Fruit fly (Drosophila melanogaster) whole organism, embryonic: ENCODE measurements around the gene Dhc36C.

ENCODE experiments used
- Adf1 ChIP-seq: fragments of 200-800 bp; sonication (Bioruptor generic); IDR thresholded peaks from 2 replicates; pipeline ENCODE4 v1.3.6; 2022; ENCODE audit warnings: missing biosample characterization, missing genetic modification characterization
- Bgb ChIP-seq: fragments of 200-800 bp; sonication (Bioruptor generic); IDR thresholded peaks from 2 replicates; pipeline ENCODE4 v1.3.6; 2022; ENCODE audit warnings: missing biosample characterization, missing genetic modification characterization; ENCODE audit not compliant: partially characterized antibody
- CG10209 ChIP-seq: fragments of 200-800 bp; sonication (Bioruptor generic); optimal IDR thresholded peaks from 3 replicates; lab custom pipeline; 2017; ENCODE audit warnings: missing biosample characterization, mild to moderate bottlenecking, missing genetic modification characterization, missing genetic modification reagents
- CG1024 ChIP-seq: fragments of 200-800 bp; sonication (Bioruptor generic); IDR thresholded peaks from 2 replicates; pipeline ENCODE4 v1.3.6; 2022; ENCODE audit warnings: missing biosample characterization, missing genetic modification characterization
- CG12659 ChIP-seq: fragments of 200-800 bp; sonication (Bioruptor generic); optimal IDR thresholded peaks from 3 replicates; lab custom pipeline; 2017; ENCODE audit warnings: mild to moderate bottlenecking, missing biosample characterization, missing genetic modification reagents, missing genetic modification characterization
- CG13287 ChIP-seq: fragments of 200-800 bp; sonication (Bioruptor generic); IDR thresholded peaks from 2 replicates; pipeline ENCODE4 v1.3.6; 2022; ENCODE audit warnings: missing biosample characterization, missing genetic modification characterization; ENCODE audit not compliant: partially characterized antibody
- CG15269 ChIP-seq: fragments of 200-800 bp; sonication (Bioruptor generic); optimal IDR thresholded peaks from 2 replicates; lab custom pipeline; 2018; ENCODE audit warnings: missing biosample characterization, mild to moderate bottlenecking, missing genetic modification characterization, moderate library complexity
- CG15601 ChIP-seq: fragments of 200-800 bp; sonication (Bioruptor generic); optimal IDR thresholded peaks from 3 replicates; lab custom pipeline; 2019; ENCODE audit warnings: missing biosample characterization, mild to moderate bottlenecking, missing genetic modification characterization, moderate library complexity
- CG17186 ChIP-seq: fragments of 200-800 bp; sonication (Bioruptor generic); optimal IDR thresholded peaks from 3 replicates; lab custom pipeline; 2017; ENCODE audit warnings: missing biosample characterization, missing genetic modification reagents, missing genetic modification characterization
- CG4617 ChIP-seq: fragments of 200-800 bp; sonication (Bioruptor generic); optimal IDR thresholded peaks from 3 replicates; lab custom pipeline; 2016; ENCODE audit warnings: missing biosample characterization, missing genetic modification characterization, borderline replicate concordance
- CG6791 ChIP-seq: fragments of 200-800 bp; sonication (Bioruptor generic); IDR thresholded peaks from 3 replicates; pipeline ENCODE4 v1.3.6; 2022; ENCODE audit warnings: missing biosample characterization, missing genetic modification characterization; ENCODE audit not compliant: partially characterized antibody
- CG7786 ChIP-seq: fragments of 200-800 bp; sonication (Bioruptor generic); optimal IDR thresholded peaks from 2 replicates; lab custom pipeline; 2016; ENCODE audit warnings: missing biosample characterization, missing genetic modification characterization
- CG8290 ChIP-seq, 3 experiments: fragments of 200-800 bp; sonication (Bioruptor generic); optimal IDR thresholded peaks; 2 replicates each; lab custom pipeline; 2016 to 2019; ENCODE audit warnings: missing biosample characterization in 3 of 3, missing genetic modification characterization in 3 of 3, mild to moderate bottlenecking in 2 of 3, moderate library complexity in 1 of 3
- CTCF ChIP-seq: fragments of 200-800 bp; sonication (Bioruptor generic); optimal IDR thresholded peaks from 2 replicates; lab custom pipeline; 2017; ENCODE audit warnings: missing biosample characterization, mild to moderate bottlenecking, missing genetic modification characterization, moderate library complexity
- Deaf1 ChIP-seq: fragments of 200-800 bp; optimal IDR thresholded peaks from 3 replicates; lab custom pipeline; 2019; ENCODE audit warnings: missing biosample characterization, mild to moderate bottlenecking, missing genetic modification characterization, moderate library complexity
- Elba2 ChIP-seq: fragments of 200-800 bp; sonication (Bioruptor generic); optimal IDR thresholded peaks from 3 replicates; lab custom pipeline; 2016; ENCODE audit warnings: missing biosample characterization, missing genetic modification characterization
- HHEX ChIP-seq: fragments of 200-800 bp; sonication (Bioruptor generic); optimal IDR thresholded peaks from 3 replicates; lab custom pipeline; 2017; ENCODE audit warnings: missing biosample characterization, mild to moderate bottlenecking, missing genetic modification characterization, missing genetic modification reagents
- Hr39 ChIP-seq: fragments of >200 bp; optimal IDR thresholded peaks from 2 replicates; lab custom pipeline; 2017
- Myb ChIP-seq: fragments of 200-800 bp; sonication (Bioruptor generic); optimal IDR thresholded peaks from 2 replicates; lab custom pipeline; 2016; ENCODE audit warnings: missing biosample characterization, missing genetic modification characterization
- NC2α ChIP-seq: fragments of 200-800 bp; sonication (Bioruptor generic); optimal IDR thresholded peaks from 2 replicates; lab custom pipeline; 2016; ENCODE audit warnings: missing biosample characterization, missing genetic modification characterization
- NFAT ChIP-seq: fragments of 200-800 bp; sonication (Bioruptor generic); IDR thresholded peaks from 2 replicates; pipeline ENCODE4 v1.3.6; 2022; ENCODE audit warnings: missing biosample characterization, missing genetic modification characterization
- Side ChIP-seq: fragments of 200-800 bp; sonication (Bioruptor generic); optimal IDR thresholded peaks from 2 replicates; lab custom pipeline; 2016; ENCODE audit warnings: missing biosample characterization, missing genetic modification characterization
- Xbp1 ChIP-seq: fragments of 200-800 bp; sonication (Bioruptor generic); optimal IDR thresholded peaks from 3 replicates; lab custom pipeline; 2016; ENCODE audit warnings: missing biosample characterization, mild to moderate bottlenecking, missing genetic modification characterization
- abd-A ChIP-seq: fragments of 200-800 bp; sonication (Bioruptor generic); optimal IDR thresholded peaks from 3 replicates; lab custom pipeline; 2019; ENCODE audit warnings: missing biosample characterization, mild to moderate bottlenecking, missing genetic modification characterization, moderate library complexity
- amos ChIP-seq: fragments of 200-800 bp; sonication (Bioruptor generic); IDR thresholded peaks from 2 replicates; pipeline ENCODE4 v1.3.6; 2022; ENCODE audit warnings: missing biosample characterization, missing genetic modification characterization; ENCODE audit not compliant: partially characterized antibody
- ara ChIP-seq: fragments of 200-800 bp; sonication (Bioruptor generic); IDR thresholded peaks from 2 replicates; pipeline ENCODE4 v1.3.6; 2022; ENCODE audit warnings: missing biosample characterization, missing genetic modification characterization
- bigmax ChIP-seq: fragments of 200-800 bp; sonication (Bioruptor generic); optimal IDR thresholded peaks from 2 replicates; lab custom pipeline; 2018; ENCODE audit warnings: missing biosample characterization, mild to moderate bottlenecking, missing genetic modification characterization
- btn ChIP-seq: fragments of 200-800 bp; sonication (Bioruptor generic); optimal IDR thresholded peaks from 2 replicates; lab custom pipeline; 2016; ENCODE audit warnings: missing biosample characterization, missing genetic modification characterization
- cas ChIP-seq: fragments of 200-800 bp; sonication (Bioruptor generic); IDR thresholded peaks from 2 replicates; pipeline ENCODE4 v1.3.6; 2022; ENCODE audit warnings: missing biosample characterization, missing genetic modification characterization
- ci ChIP-seq: fragments of 200-800 bp; sonication (Bioruptor generic); IDR thresholded peaks from 3 replicates; pipeline ENCODE4 v1.3.6; 2022; ENCODE audit warnings: missing biosample characterization, missing genetic modification characterization
- fd102C ChIP-seq: fragments of 200-800 bp; sonication (Bioruptor generic); optimal IDR thresholded peaks from 2 replicates; lab custom pipeline; 2018; ENCODE audit warnings: missing biosample characterization, mild to moderate bottlenecking, missing genetic modification characterization, moderate library complexity
- gem ChIP-seq: fragments of 200-800 bp; sonication (Bioruptor generic); optimal IDR thresholded peaks from 2 replicates; lab custom pipeline; 2019; ENCODE audit warnings: missing biosample characterization, mild to moderate bottlenecking, missing genetic modification characterization, moderate library complexity
- knrl ChIP-seq: fragments of 200-800 bp; sonication (Bioruptor generic); IDR thresholded peaks from 3 replicates; pipeline ENCODE4 v1.3.6; 2022; ENCODE audit warnings: missing biosample characterization, missing genetic modification characterization; ENCODE audit not compliant: partially characterized antibody
- lab ChIP-seq: fragments of 200-800 bp; sonication (Bioruptor generic); optimal IDR thresholded peaks from 3 replicates; lab custom pipeline; 2017; ENCODE audit warnings: missing biosample characterization, missing genetic modification characterization, mild to moderate bottlenecking, moderate library complexity, missing genetic modification reagents
- mam ChIP-seq: fragments of 200-800 bp; sonication (Bioruptor generic); optimal IDR thresholded peaks from 3 replicates; lab custom pipeline; 2016; ENCODE audit warnings: missing biosample characterization, missing genetic modification characterization
- mld ChIP-seq: fragments of 200-800 bp; sonication (Bioruptor generic); IDR thresholded peaks from 3 replicates; pipeline ENCODE4 v1.3.6; 2022; ENCODE audit warnings: missing biosample characterization, missing genetic modification characterization; ENCODE audit not compliant: partially characterized antibody
- nerfin-2 ChIP-seq: fragments of 200-800 bp; sonication (Bioruptor generic); IDR thresholded peaks from 2 replicates; pipeline ENCODE4 v1.3.6; 2022; ENCODE audit warnings: missing biosample characterization, missing genetic modification characterization; ENCODE audit not compliant: partially characterized antibody
- nmo ChIP-seq: fragments of 200-800 bp; sonication (Bioruptor generic); optimal IDR thresholded peaks from 2 replicates; lab custom pipeline; 2018; ENCODE audit warnings: missing biosample characterization, mild to moderate bottlenecking, missing genetic modification characterization, moderate library complexity
- org-1 ChIP-seq: fragments of 200-800 bp; sonication (Bioruptor generic); optimal IDR thresholded peaks from 2 replicates; lab custom pipeline; 2017; ENCODE audit warnings: missing biosample characterization, missing genetic modification characterization
- phol ChIP-seq: fragments of 200-800 bp; sonication (Bioruptor generic); optimal IDR thresholded peaks from 3 replicates; lab custom pipeline; 2018; ENCODE audit warnings: missing biosample characterization, mild to moderate bottlenecking, missing genetic modification characterization, moderate library complexity
- pnt ChIP-seq: fragments of 200-800 bp; sonication (Bioruptor generic); optimal IDR thresholded peaks from 3 replicates; lab custom pipeline; 2016; ENCODE audit warnings: missing biosample characterization, missing genetic modification characterization
- ro ChIP-seq: fragments of 200-800 bp; sonication (Bioruptor generic); IDR thresholded peaks from 2 replicates; pipeline ENCODE4 v1.3.6; 2022; ENCODE audit warnings: missing biosample characterization, missing genetic modification characterization
- sd ChIP-seq: fragments of 200-800 bp; sonication (Bioruptor generic); optimal IDR thresholded peaks from 3 replicates; lab custom pipeline; 2018; ENCODE audit warnings: missing biosample characterization, mild to moderate bottlenecking, missing genetic modification characterization, moderate library complexity
- sens-2 ChIP-seq: fragments of 200-800 bp; sonication (Bioruptor generic); IDR thresholded peaks from 2 replicates; pipeline ENCODE4 v1.3.6; 2022; ENCODE audit warnings: missing biosample characterization, missing genetic modification characterization
- shn ChIP-seq: fragments of 200-800 bp; sonication (Bioruptor generic); optimal IDR thresholded peaks from 3 replicates; lab custom pipeline; 2016; ENCODE audit warnings: missing biosample characterization, missing genetic modification characterization
- stwl ChIP-seq: fragments of 200-800 bp; sonication (Bioruptor generic); optimal IDR thresholded peaks from 3 replicates; lab custom pipeline; 2018; ENCODE audit warnings: missing biosample characterization, mild to moderate bottlenecking, missing genetic modification characterization, moderate library complexity
- tgo ChIP-seq: fragments of 200-800 bp; sonication (Bioruptor generic); IDR thresholded peaks from 3 replicates; pipeline ENCODE4 v1.3.6; 2022; ENCODE audit warnings: missing biosample characterization, missing genetic modification characterization
- trem ChIP-seq: fragments of 200-800 bp; optimal IDR thresholded peaks from 3 replicates; lab custom pipeline; 2019; ENCODE audit warnings: missing biosample characterization, mild to moderate bottlenecking, missing genetic modification characterization, moderate library complexity
- unpg ChIP-seq: fragments of 200-800 bp; sonication (Bioruptor generic); optimal IDR thresholded peaks from 3 replicates; lab custom pipeline; 2018; ENCODE audit warnings: missing biosample characterization, mild to moderate bottlenecking, missing genetic modification characterization, moderate library complexity
- vfl ChIP-seq: fragments of 200-800 bp; sonication (Bioruptor generic); optimal IDR thresholded peaks from 2 replicates; lab custom pipeline; 2016; ENCODE audit warnings: missing biosample characterization, missing genetic modification characterization
- wek ChIP-seq: fragments of 200-800 bp; sonication (Bioruptor generic); optimal IDR thresholded peaks from 3 replicates; lab custom pipeline; 2018; ENCODE audit warnings: missing biosample characterization, mild to moderate bottlenecking, missing genetic modification characterization, moderate library complexity

Gene Dhc36C

dm6 chr2L:17477710-17478109 lies 23.5 kb upstream of the Dhc36C start, which contains the start of gene cass (continued):
- TF ChIP-seq sens-2 (no peak), Adf1 (GFP tag; lab: Robert Waterston, UW) (no peak), CG12659 (GFP tag; lab: Kevin White, UChicago) (peak; percentile 22), shn (GFP tag; lab: Kevin White, UChicago) (no peak), knrl (GFP tag; lab: Robert Waterston, UW) (peak; percentile 91), HHEX (GFP tag; lab: Kevin White, UChicago) (no peak), CG17186 (GFP tag; lab: Kevin White, UChicago) (peak; percentile 17), ara (GFP tag; lab: Robert Waterston, UW) (no peak), abd-A (tag; lab: Kevin White, UChicago) (no peak), Hr39 (no peak), cas (GFP tag; lab: Robert Waterston, UW) (no peak), nmo (GFP tag; lab: Kevin White, UChicago) (peak; percentile 59), ro (no peak), stwl (tag; lab: Kevin White, UChicago) (peak; percentile 92), unpg (GFP tag; lab: Kevin White, UChicago) (peak; percentile 23), Xbp1 (GFP tag; lab: Kevin White, UChicago) (no peak), org-1 (GFP tag; lab: Kevin White, UChicago) (no peak), lab (GFP tag; lab: Kevin White, UChicago) (no peak), mam (GFP tag; lab: Kevin White, UChicago) (no peak), tgo (GFP tag; lab: Robert Waterston, UW) (no peak), gem (tag; lab: Kevin White, UChicago) (no peak), amos (peak; percentile 95), Myb (peak; percentile 88), fd102C (GFP tag; lab: Kevin White, UChicago) (no peak), phol (peak; percentile 97), bigmax (GFP tag; lab: Kevin White, UChicago) (no peak), nerfin-2 (GFP tag; lab: Robert Waterston, UW) (peak; percentile 65; the same call in 1 of the 2 replicates), vfl (GFP tag; lab: Kevin White, UChicago) (no peak), Side (GFP tag; lab: Kevin White, UChicago) (no peak), trem (tag; lab: Kevin White, UChicago) (peak; percentile 82), CG15269 (tag; lab: Kevin White, UChicago) (peak; percentile 23), CG6791 (peak; percentile 95), btn (GFP tag; lab: Kevin White, UChicago) (no peak), CG8290 (GFP tag; optimal IDR thresholded peaks at IDR 0.05; lab: Kevin White, UChicago) (peak; percentile 39), CG8290 (tag; optimal IDR thresholded peaks at IDR 0.05; lab: Kevin White, UChicago) (peak in 1 of 2 experiments; percentile 70), wek (GFP tag; lab: Kevin White, UChicago) (no peak), CG1024 (GFP tag; lab: Robert Waterston, UW) (no peak), Elba2 (GFP tag; lab: Kevin White, UChicago) (peak; percentile 17), Bgb (GFP tag; lab: Robert Waterston, UW) (peak; percentile 94), NC2α (GFP tag; lab: Kevin White, UChicago) (no peak), CG10209 (no peak), pnt (GFP tag; lab: Kevin White, UChicago) (no peak), CG15601 (tag; lab: Kevin White, UChicago) (peak; percentile 33), NFAT (GFP tag; lab: Robert Waterston, UW) (no peak), sd (peak; percentile 74), CG13287 (GFP tag; lab: Robert Waterston, UW) (peak; percentile 93), CG7786 (no peak), ci (GFP tag; lab: Robert Waterston, UW) (no peak; the same call in 2 of the 3 replicates), Deaf1 (peak; percentile 13), CTCF (GFP tag; lab: Kevin White, UChicago) (peak; percentile 47), mld (peak; percentile 88), CG4617 (GFP tag; lab: Kevin White, UChicago) (peak; percentile 69)
